Fruit fly (Drosophila melanogaster): ENCODE data around the gene PolE1.

PolE1 gene

dm6 chr3R:23326292-23326691 is 21.6 kb upstream of the PolE1 start (continued):
- TF ChIP-seq CHES-1-like (GFP tag; optimal IDR thresholded peaks at IDR 0.05) = peak; percentile 74
- TF ChIP-seq CG32767 (GFP tag; IDR thresholded peaks at IDR 0.05) = peak; percentile 78
- TF ChIP-seq al (GFP tag; IDR thresholded peaks at IDR 0.05) = peak; percentile 58
- TF ChIP-seq tio (GFP tag; optimal IDR thresholded peaks at IDR 0.05) = peak; percentile 79
- TF ChIP-seq da (GFP tag; optimal IDR thresholded peaks at IDR 0.05) = peak; percentile 18
- peak; percentile 88 for TF ChIP-seq ara (GFP tag; IDR thresholded peaks at IDR 0.05)
- TF ChIP-seq CG6689 (GFP tag; IDR thresholded peaks at IDR 0.05) = peak; percentile 80
- TF ChIP-seq CG14860 (GFP tag; IDR thresholded peaks at IDR 0.05; ENCODE audit: partially characterized antibody) = no peak
- no peak for TF ChIP-seq lbe (GFP tag; optimal IDR thresholded peaks at IDR 0.05)
- peak; percentile 73 for TF ChIP-seq CG1792 (GFP tag; optimal IDR thresholded peaks at IDR 0.05)
- 0 out of 2 replicates have a peak, but pooled peaks have one; percentile 14 for TF ChIP-seq Adf1 (GFP tag; IDR thresholded peaks at IDR 0.05)
- no peak for TF ChIP-seq Opbp (GFP tag; IDR thresholded peaks at IDR 0.05; ENCODE audit: partially characterized antibody)
- peak; percentile 79 for TF ChIP-seq D19A (tag; optimal IDR thresholded peaks at IDR 0.05)
- TF ChIP-seq seq (GFP tag; IDR thresholded peaks at IDR 0.05) = peak; percentile 70
- peak; percentile 57 for TF ChIP-seq Nf-YA (GFP tag; IDR thresholded peaks at IDR 0.05)
- TF ChIP-seq CG17802 (tag; optimal IDR thresholded peaks at IDR 0.05) = peak; percentile 72
- TF ChIP-seq CG10565 (GFP tag; optimal IDR thresholded peaks at IDR 0.05) = peak; percentile 35
- TF ChIP-seq CG6683 (GFP tag; optimal IDR thresholded peaks at IDR 0.05) = peak; percentile 50
- TF ChIP-seq tx (GFP tag; optimal IDR thresholded peaks at IDR 0.05) = peak; percentile 75
- peak; percentile 72 for TF ChIP-seq oc (tag; optimal IDR thresholded peaks at IDR 0.05)
- peak; percentile 84 for TF ChIP-seq CG10267 (tag; optimal IDR thresholded peaks at IDR 0.05)
- TF ChIP-seq wek (GFP tag; optimal IDR thresholded peaks at IDR 0.05) = peak; percentile 71
- peak; percentile 79 for TF ChIP-seq CG1233 (GFP tag; optimal IDR thresholded peaks at IDR 0.05)
- TF ChIP-seq ind (GFP tag; optimal IDR thresholded peaks at IDR 0.05) = peak; percentile 79
- TF ChIP-seq Trl (optimal IDR thresholded peaks at IDR 0.05) = no peak
- TF ChIP-seq Trl (GFP tag; optimal IDR thresholded peaks at IDR 0.05) = peak; percentile 89
- peak; percentile 77 for TF ChIP-seq Nf-YB (GFP tag; optimal IDR thresholded peaks at IDR 0.05)
- peak; percentile 72 for TF ChIP-seq CG31224 (GFP tag; IDR thresholded peaks at IDR 0.05)

- no peak for TF ChIP-seq Usf (GFP tag; optimal IDR thresholded peaks at IDR 0.05)
- TF ChIP-seq az2 (GFP tag; optimal IDR thresholded peaks at IDR 0.05) = no peak
- no peak for TF ChIP-seq CG31365 (tag; optimal IDR thresholded peaks at IDR 0.05)
- TF ChIP-seq yki (optimal IDR thresholded peaks at IDR 0.05) = no peak
- TF ChIP-seq CG2875 (GFP tag; optimal IDR thresholded peaks at IDR 0.05) = no peak
- TF ChIP-seq pb (GFP tag; optimal IDR thresholded peaks at IDR 0.05) = no peak
- no peak for TF ChIP-seq CG13624 (GFP tag; optimal IDR thresholded peaks at IDR 0.05)
- TF ChIP-seq scrt (GFP tag; optimal IDR thresholded peaks at IDR 0.05) = no peak
- no peak for TF ChIP-seq CG17361 (GFP tag; IDR thresholded peaks at IDR 0.05)
- TF ChIP-seq grn (GFP tag; optimal IDR thresholded peaks at IDR 0.05) = no peak
- no peak for TF ChIP-seq Hmx (GFP tag; optimal IDR thresholded peaks at IDR 0.05)
- no peak for TF ChIP-seq Nf-YA (GFP tag; IDR thresholded peaks at IDR 0.05)
- no peak for TF ChIP-seq NC2α (GFP tag; optimal IDR thresholded peaks at IDR 0.05)
- no peak for TF ChIP-seq Fer2 (tag; optimal IDR thresholded peaks at IDR 0.05)
- TF ChIP-seq kni (GFP tag; optimal IDR thresholded peaks at IDR 0.05) = no peak
- no peak for TF ChIP-seq vvl (GFP tag; IDR thresholded peaks at IDR 0.05)
Measured at dm6 chr3R:23327707-23328106, 20.2 kb upstream of the PolE1 start.
